Fruit fly (Drosophila melanogaster) S2 (cell line): ENCODE measurements around the gene mthl2.

Experiments
- CG8478 ChIP-seq: fragments of >200 bp; optimal IDR thresholded peaks from 2 replicates; lab custom pipeline; 2018
- CTCF ChIP-seq, 2 experiments: fragments of >200 bp; optimal IDR thresholded peaks; 2 replicates each; lab custom pipeline; 2018

DNA sequence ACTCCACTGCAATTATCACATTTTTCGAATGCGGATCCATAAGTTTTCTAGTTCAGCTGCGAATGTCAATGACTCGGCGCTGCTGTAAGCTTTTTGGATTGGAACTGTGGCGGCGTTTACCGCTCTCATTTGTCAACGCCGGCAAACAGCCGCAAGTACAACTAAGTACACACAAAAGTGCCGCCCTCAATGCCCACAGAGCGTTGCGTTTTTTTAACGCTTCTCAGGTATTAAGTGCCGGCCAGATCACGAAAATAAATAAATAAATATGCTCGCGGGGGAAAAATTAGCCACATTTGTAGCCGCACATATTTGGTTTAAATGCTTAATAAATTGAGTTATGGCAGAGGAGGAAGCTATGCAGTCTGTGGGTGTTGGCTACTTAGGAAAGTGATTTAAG, 23.0 kb upstream of the mthl2 start:
- TF ChIP-seq CTCF (optimal IDR thresholded peaks at IDR 0.05; lab: Kevin White, UChicago) (no peak), CG8478 (lab: Kevin White, UChicago) (no peak)
